Worm (Caenorhabditis elegans): ENCODE measurements around the gene T01H3.2.

ce11 chrII:7858101-7858500 is 19.7 kb downstream of the T01H3.2 start, which contains the start of gene sds-22:
- TF ChIP-seq nhr-77 (tag; optimal IDR thresholded peaks at IDR 0.05), result no peak
- TF ChIP-seq ztf-11 (tag; optimal IDR thresholded peaks at IDR 0.05), result no peak
- no peak for TF ChIP-seq mdl-1 (tag; optimal IDR thresholded peaks at IDR 0.05)
- TF ChIP-seq snpc-4 (tag; optimal IDR thresholded peaks at IDR 0.05), result no peak
- TF ChIP-seq ztf-4 (tag; optimal IDR thresholded peaks at IDR 0.05), result no peak
- TF ChIP-seq F13H6.1 (tag; optimal IDR thresholded peaks at IDR 0.05), result no peak
- TF ChIP-seq ama-1 (optimal IDR thresholded peaks at IDR 0.05), result no peak
- TF ChIP-seq lin-11 (tag; optimal IDR thresholded peaks at IDR 0.05), result no peak
- TF ChIP-seq nhr-23 (tag; optimal IDR thresholded peaks at IDR 0.05), result no peak
- no peak for TF ChIP-seq nhr-237 (tag; optimal IDR thresholded peaks at IDR 0.05)
- no peak for TF ChIP-seq zag-1 (tag; optimal IDR thresholded peaks at IDR 0.05)
- no peak for TF ChIP-seq elt-1 (tag; optimal IDR thresholded peaks at IDR 0.05)
- TF ChIP-seq fos-1 (tag; optimal IDR thresholded peaks at IDR 0.05), result no peak

Measured in whole organism, L2 larva.